Worm (Caenorhabditis elegans): ENCODE data around the gene sad-1.
A peak's percentile ranks its signal among the peaks of the same experiment; 100 is the strongest.

The sad-1 gene

ce11 chrX:13514384-13514783, 13.9 kb upstream of the sad-1 start (continued):
- TF ChIP-seq lin-38 (GFP tag; IDR thresholded peaks at IDR 0.05) (peak; percentile 70), dve-1 (tag; optimal IDR thresholded peaks at IDR 0.05; ENCODE audit: insufficient read depth) (peak; percentile 95), set-16 (GFP tag; IDR thresholded peaks at IDR 0.05) (no peak), ztf-7 (tag; optimal IDR thresholded peaks at IDR 0.05) (peak; percentile 95), nhr-41 (GFP tag; IDR thresholded peaks at IDR 0.05) (no peak), daf-19 (GFP tag; conservative IDR thresholded peaks at IDR 0.05) (no peak), duxl-1 (tag; optimal IDR thresholded peaks at IDR 0.05; ENCODE audit: poor library complexity) (peak; percentile 97), madf-5 (GFP tag; IDR thresholded peaks at IDR 0.05) (peak in 1 of 2 experiments; percentile 66; a peak in 1 of 4 replicates), fos-1 (tag; optimal IDR thresholded peaks at IDR 0.05) (no peak), zip-11 (GFP tag; IDR thresholded peaks at IDR 0.05) (no peak), hif-1 (tag; optimal IDR thresholded peaks at IDR 0.05) (peak in 1 of 2 experiments; percentile 42), Y48G9A.11 (GFP tag; IDR thresholded peaks at IDR 0.05) (no peak), aha-1 (tag) (peak; percentile 92), rbr-2 (tag; optimal IDR thresholded peaks at IDR 0.05) (peak; percentile 93), arid-1 (GFP tag; conservative IDR thresholded peaks at IDR 0.05) (0 out of 2 replicates have a peak, but pooled peaks have one; percentile 43), nhr-11 (tag; optimal IDR thresholded peaks at IDR 0.05) (peak; percentile 34), egl-27 (tag; optimal IDR thresholded peaks at IDR 0.05) (no peak), lim-7 (GFP tag; IDR thresholded peaks at IDR 0.05) (no peak), saeg-2 (GFP tag; IDR thresholded peaks at IDR 0.05) (no peak), mxl-2 (GFP tag; conservative IDR thresholded peaks at IDR 0.05) (no peak), nhr-6 (tag; optimal IDR thresholded peaks at IDR 0.05) (peak; percentile 75), zip-2 (tag; optimal IDR thresholded peaks at IDR 0.05) (peak; percentile 91), skn-1 (tag; optimal IDR thresholded peaks at IDR 0.05) (no peak), T20F7.1 (GFP tag; optimal IDR thresholded peaks at IDR 0.05) (peak; percentile 87), ceh-28 (tag; optimal IDR thresholded peaks at IDR 0.05) (peak; percentile 72), F10B5.3 (tag; optimal IDR thresholded peaks at IDR 0.05) (peak; percentile 94), zfp-2 (tag; optimal IDR thresholded peaks at IDR 0.05) (peak; percentile 30), fkh-10 (GFP tag; optimal IDR thresholded peaks at IDR 0.05) (peak; percentile 82), Y5F2A.4 (GFP tag; optimal IDR thresholded peaks at IDR 0.05) (peak; percentile 13), pha-4 (GFP tag; IDR thresholded peaks at IDR 0.05) (peak; percentile 77; the same call in 1 of the 2 replicates), pha-4 (tag; optimal IDR thresholded peaks at IDR 0.05) (peak; percentile 43), aly-2 (tag; optimal IDR thresholded peaks at IDR 0.05) (no peak), F49E8.2 (tag; optimal IDR thresholded peaks at IDR 0.05; ENCODE audit: borderline replicate concordance) (no peak), unc-130 (GFP tag; optimal IDR thresholded peaks at IDR 0.05) (no peak), lsy-2 (tag; optimal IDR thresholded peaks at IDR 0.05) (peak; percentile 76 to 93), dmd-6 (GFP tag; IDR thresholded peaks at IDR 0.05) (peak; percentile 83)

- TF ChIP-seq Y75B8A.6 (GFP tag; IDR thresholded peaks at IDR 0.05) (0 out of 2 replicates have a peak, but pooled peaks have one; percentile 43), tra-1 (GFP tag; IDR thresholded peaks at IDR 0.05) (peak; percentile 69; the same call in 1 of the 2 replicates), mxl-3 (GFP tag; optimal IDR thresholded peaks at IDR 0.05) (peak; percentile 47), php-3 (GFP tag; IDR thresholded peaks at IDR 0.05) (no peak), saeg-2 (GFP tag; IDR thresholded peaks at IDR 0.05) (no peak), mxl-2 (GFP tag; conservative IDR thresholded peaks at IDR 0.05) (0 out of 2 replicates have a peak, but pooled peaks have one; percentile 44), lsy-2 (tag; optimal IDR thresholded peaks at IDR 0.05) (peak in 1 of 2 experiments; percentile 63), dmd-9 (GFP tag; IDR thresholded peaks at IDR 0.05) (0 out of 2 replicates have a peak, but pooled peaks have one; percentile 23), attf-4 (tag; optimal IDR thresholded peaks at IDR 0.05) (no peak), nhr-6 (tag; optimal IDR thresholded peaks at IDR 0.05) (peak; percentile 55), mep-1 (tag; optimal IDR thresholded peaks at IDR 0.05) (peak; percentile 59), dmd-8 (GFP tag; IDR thresholded peaks at IDR 0.05) (peak; percentile 90), mes-2 (tag; optimal IDR thresholded peaks at IDR 0.05; ENCODE audit: poor library complexity, severe bottlenecking) (peak; percentile 77), spr-1 (tag; optimal IDR thresholded peaks at IDR 0.05) (peak; percentile 64), spr-3 (GFP tag; optimal IDR thresholded peaks at IDR 0.05) (peak; percentile 65), dpl-1 (GFP tag; optimal IDR thresholded peaks at IDR 0.05) (peak; percentile 0), jun-1 (tag; optimal IDR thresholded peaks at IDR 0.05) (peak; percentile 19), unc-39 (tag; optimal IDR thresholded peaks at IDR 0.05) (no peak), lin-29 (GFP tag; IDR thresholded peaks at IDR 0.05) (peak; percentile 64; the same call in 1 of the 2 replicates), nhr-111 (GFP tag; optimal IDR thresholded peaks at IDR 0.05) (peak; percentile 80)
Measured at ce11 chrX:13511796-13512195, 11.3 kb upstream of the sad-1 start.
